Worm (Caenorhabditis elegans) whole organism, dauer: ENCODE data around the gene fbxb-72.

ENCODE experiments used
- unc-62 ChIP-seq: sonication (generic microtip); optimal IDR thresholded peaks from 2 replicates; lab custom pipeline; 2017; ENCODE audit warnings: missing biosample characterization, missing genetic modification reagents, missing genetic modification characterization

fbxb-72 gene

ce11 chrV:723895-724352, at the start of gene fbxb-72:
Gene fbxb-72 (minus strand): TSS chrV:723952.
- no peak for TF ChIP-seq unc-62 (GFP tag; lab: Kevin White, UChicago)

ce11 chrV:773256-773655, 49.5 kb upstream of the fbxb-72 start, which contains the start of gene sti-1:
Gene sti-1 (plus strand): TSS chrV:773518.
- no peak for TF ChIP-seq unc-62 (GFP tag; lab: Kevin White, UChicago)

ce11 chrV:772210-772609, 48.5 kb upstream of the fbxb-72 start:
- TF ChIP-seq unc-62 (GFP tag; lab: Kevin White, UChicago) = no peak

DNA sequence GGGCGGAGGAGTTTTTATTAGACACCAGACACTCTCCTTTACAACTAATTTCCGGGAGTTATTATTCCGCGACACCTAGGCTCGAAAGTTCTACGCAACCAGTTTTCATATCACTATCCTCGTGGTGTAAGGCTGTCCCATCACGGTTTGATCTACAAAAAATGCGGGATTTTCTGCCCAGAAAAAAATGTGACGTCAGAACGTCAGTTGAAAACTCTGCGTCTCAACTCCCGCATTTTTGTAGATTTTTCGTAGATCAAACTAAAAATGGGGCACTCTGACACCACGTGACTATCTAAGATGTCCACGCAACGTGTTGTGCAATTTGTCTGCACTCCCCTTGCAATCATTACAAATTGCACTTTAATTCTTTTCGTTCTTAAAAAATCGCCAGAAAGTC, 41.0 kb upstream of the fbxb-72 start, which contains the start of gene str-238:
Gene str-238, plus strand, starts transcription at position 301 of the 400 bp plus-strand sequence.
- TF ChIP-seq unc-62 (GFP tag; lab: Kevin White, UChicago) = no peak

DNA sequence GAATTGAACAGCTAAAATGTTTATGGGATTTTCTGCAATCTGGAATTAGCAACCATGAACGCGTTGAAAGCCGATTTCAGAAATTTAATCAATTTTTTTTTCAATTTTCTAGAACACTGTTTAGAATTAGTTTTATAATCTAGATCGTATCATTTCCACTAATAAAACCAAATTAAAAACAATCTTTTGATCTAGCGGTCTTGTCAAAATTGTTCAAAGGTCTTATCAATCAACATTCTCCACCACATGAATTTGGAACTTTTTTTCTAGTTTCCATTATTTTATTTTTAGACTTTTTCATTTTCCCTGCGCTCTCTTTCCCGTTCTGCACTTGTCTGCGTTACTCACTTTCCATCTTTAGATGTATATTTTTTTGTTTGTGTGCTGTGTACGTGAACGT, 38.6 kb upstream of the fbxb-72 start, which contains the start of gene srp-2:
Gene srp-2, plus strand, starts transcription at position 301 of the 400 bp plus-strand sequence.
- no peak for TF ChIP-seq unc-62 (GFP tag; lab: Kevin White, UChicago)

DNA sequence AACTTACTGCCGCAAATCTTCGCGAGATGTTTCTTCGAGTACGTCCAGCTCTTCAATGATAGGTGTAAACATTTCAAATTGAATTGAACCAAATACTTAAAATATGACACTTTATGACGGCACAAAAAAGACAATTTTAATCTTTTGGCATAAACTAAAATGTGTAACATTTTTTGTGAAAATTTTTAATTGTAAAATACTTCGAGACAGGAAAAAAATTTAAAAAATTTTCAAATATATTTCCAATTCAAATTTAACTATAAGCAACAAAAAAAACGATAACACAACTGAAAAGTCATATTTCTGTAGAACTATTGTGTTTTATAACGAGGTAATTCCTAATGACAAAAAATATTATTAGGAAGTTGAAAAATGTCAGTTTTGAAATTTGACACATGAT, 38.1 kb upstream of the fbxb-72 start, which contains the start of gene C05E4.12:
Gene C05E4.12, minus strand, starts transcription at position 101 of the 400 bp plus-strand sequence.
- TF ChIP-seq unc-62 (GFP tag; lab: Kevin White, UChicago) = no peak

DNA sequence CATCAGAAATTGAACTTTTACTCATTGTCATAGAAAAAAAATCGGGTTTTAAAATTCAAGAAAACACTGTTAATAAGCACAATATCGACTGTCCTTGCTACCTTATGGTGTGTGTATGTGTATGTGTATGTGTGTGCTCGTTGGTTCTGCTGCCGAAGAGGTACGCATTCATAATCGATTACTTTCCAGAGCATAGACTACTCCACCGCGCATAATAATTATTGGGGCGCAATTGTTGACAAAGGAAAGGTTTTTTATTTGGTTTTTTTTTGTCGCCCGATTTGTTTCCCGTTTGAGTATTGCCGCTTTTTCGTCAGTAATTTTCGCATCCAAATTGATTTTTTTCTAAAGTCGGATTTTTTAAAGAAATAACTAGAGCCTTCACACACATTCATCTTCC, 37.5 kb upstream of the fbxb-72 start, which contains the start of gene C05E4.15:
Gene C05E4.15, minus strand, starts transcription at position 101 of the 400 bp plus-strand sequence.
- no peak for TF ChIP-seq unc-62 (GFP tag; lab: Kevin White, UChicago)

ce11 chrV:756169-756568, 32.4 kb upstream of the fbxb-72 start, which contains the start of gene str-20:
Gene str-20 (plus strand): TSS chrV:756469.
- TF ChIP-seq unc-62 (GFP tag; lab: Kevin White, UChicago) = no peak

DNA sequence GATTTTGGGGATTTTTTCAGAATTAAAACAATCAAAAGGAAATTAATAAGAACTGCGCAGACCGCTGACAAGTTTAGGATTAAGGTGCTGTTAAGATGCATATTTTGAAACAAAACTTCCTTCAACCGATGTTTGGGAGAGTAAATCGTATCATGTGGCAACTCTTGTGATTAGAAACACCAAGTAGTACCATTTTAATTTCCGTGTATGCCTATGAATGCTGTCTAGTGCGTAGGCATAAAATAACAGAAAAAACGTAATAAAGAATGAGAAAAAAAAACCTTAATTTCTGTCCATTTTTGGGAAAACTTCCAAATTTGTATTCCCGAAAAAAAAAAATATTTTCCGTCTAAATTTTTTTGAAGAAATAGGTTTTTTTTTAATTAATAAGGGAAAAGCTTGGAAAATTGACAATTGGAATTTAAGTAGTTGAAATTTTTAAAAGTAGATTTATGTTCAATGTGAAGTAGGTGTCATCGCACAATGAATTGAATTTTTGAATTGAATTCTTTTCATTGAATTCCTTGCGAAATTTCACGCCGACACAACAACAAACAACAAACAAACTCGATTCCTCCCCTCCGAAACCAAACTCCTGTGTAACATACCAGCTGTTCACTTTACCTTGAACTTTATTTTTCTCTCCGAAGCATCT, 29.1 kb upstream of the fbxb-72 start, which contains the start of the genes str-262 and srp-1:
Gene str-262, minus strand, starts transcription at position 101 of the 655 bp plus-strand sequence.
Gene srp-1, plus strand, starts transcription at position 605 of the 655 bp plus-strand sequence.
- no peak for TF ChIP-seq unc-62 (GFP tag; lab: Kevin White, UChicago)

ce11 chrV:748044-748443, 24.3 kb upstream of the fbxb-72 start, which contains the start of gene sri-4:
Gene sri-4 (plus strand): TSS chrV:748344.
- no peak for TF ChIP-seq unc-62 (GFP tag; lab: Kevin White, UChicago)

DNA sequence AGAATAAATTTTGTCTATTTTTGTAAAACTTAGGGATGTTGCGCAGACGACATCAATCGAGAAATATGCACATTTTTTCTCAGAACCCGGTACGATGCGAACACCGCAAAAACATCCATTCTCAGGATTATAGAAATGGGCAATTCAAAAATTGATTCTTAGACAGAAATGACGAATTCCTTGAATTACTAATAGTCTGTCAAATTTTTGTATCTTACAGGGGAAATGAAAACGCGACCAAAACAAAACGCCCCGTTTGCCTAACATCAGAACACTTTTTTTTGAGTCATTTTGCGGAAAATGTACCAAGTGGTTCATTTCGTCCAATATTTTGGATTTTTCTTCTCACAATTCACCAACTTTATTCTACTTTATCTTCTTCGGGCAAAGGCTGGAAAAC, 19.6 kb upstream of the fbxb-72 start, which contains the start of gene str-134:
Gene str-134, plus strand, starts transcription at position 301 of the 400 bp plus-strand sequence.
- TF ChIP-seq unc-62 (GFP tag; lab: Kevin White, UChicago) = no peak

- no peak for TF ChIP-seq unc-62 (GFP tag; lab: Kevin White, UChicago)
Measured at ce11 chrV:741820-742219, 18.1 kb upstream of the fbxb-72 start, which contains the start of gene C05E4.7. Gene C05E4.7 (plus strand): TSS chrV:742120.

DNA sequence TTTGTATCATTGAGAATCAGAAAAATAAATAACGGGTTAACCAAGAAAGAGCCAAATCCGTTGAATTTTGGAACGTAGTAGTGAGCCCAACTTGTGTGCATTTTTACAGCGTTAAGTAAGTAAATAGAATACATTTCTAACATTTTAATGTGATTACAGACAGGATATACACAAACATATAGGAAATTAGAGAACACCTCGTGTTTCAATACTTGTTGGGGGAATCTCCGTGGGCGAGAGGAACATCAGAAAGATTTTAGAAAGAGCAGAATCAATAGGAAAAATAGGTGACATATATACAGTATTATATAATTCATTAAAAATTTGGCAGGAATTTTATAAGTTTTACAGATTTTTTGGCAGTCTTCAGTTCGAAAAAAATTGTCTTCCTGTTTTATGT, 15.0 kb upstream of the fbxb-72 start, which contains the start of gene srj-24:
Gene srj-24, minus strand, starts transcription at position 101 of the 400 bp plus-strand sequence.
- TF ChIP-seq unc-62 (GFP tag; lab: Kevin White, UChicago) = no peak

- TF ChIP-seq unc-62 (GFP tag; lab: Kevin White, UChicago) = no peak
Measured at ce11 chrV:736171-736570, 12.4 kb upstream of the fbxb-72 start, which contains the start of gene srj-25. Gene srj-25 (minus strand): TSS chrV:736271.

- TF ChIP-seq unc-62 (GFP tag; lab: Kevin White, UChicago) = no peak
Measured at ce11 chrV:731330-731729, 7.6 kb upstream of the fbxb-72 start.

DNA sequence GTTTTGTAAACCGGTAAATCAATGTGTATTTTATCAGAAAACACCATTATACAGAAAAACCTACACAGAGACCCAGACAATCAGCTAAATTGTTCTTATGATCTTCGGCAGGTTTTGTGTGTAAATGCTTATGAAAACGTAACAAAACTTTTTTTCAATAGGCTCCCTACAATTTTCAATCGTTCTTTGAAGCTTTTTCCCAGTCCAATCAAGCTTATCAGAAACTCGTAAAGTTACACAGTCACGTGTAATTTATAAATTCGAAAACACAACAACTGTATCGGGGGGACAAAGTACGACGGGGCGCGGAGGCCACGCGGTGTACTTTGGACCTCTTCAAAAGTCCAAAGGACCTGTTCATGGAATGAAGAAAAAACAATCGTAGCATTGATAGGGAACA, 6.5 kb upstream of the fbxb-72 start:
- TF ChIP-seq unc-62 (GFP tag; lab: Kevin White, UChicago) = no peak
